Worm (Caenorhabditis elegans): ENCODE measurements around the gene nsph-4.3.

- TF ChIP-seq him-1 (tag; optimal IDR thresholded peaks at IDR 0.05): no peak
- TF ChIP-seq W03F9.2 (tag; optimal IDR thresholded peaks at IDR 0.05): no peak
These were observed 26.2 kb downstream of the nsph-4.3 start, which contains the start of gene R13A5.10 for ce11 chrIII:7582885-7583284.
